Worm (Caenorhabditis elegans): ENCODE measurements around the gene pudl-1.
A peak's percentile ranks its signal among the peaks of the same experiment; 100 is the strongest.
"Not testable (repeated sequence)": the region's sequence is repeated elsewhere in the genome, so short reads cannot be mapped to it uniquely, and the experiment has no call there.

Gene pudl-1

ce11 chrIV:2785057-2785456 lies 47.6 kb upstream of the pudl-1 start (continued):
- TF ChIP-seq unc-130 (tag; optimal IDR thresholded peaks at IDR 0.05): no peak
- no peak for TF ChIP-seq skn-1 (tag; optimal IDR thresholded peaks at IDR 0.05)
- no peak for TF ChIP-seq C16A3.4 (tag; optimal IDR thresholded peaks at IDR 0.05)
- peak; percentile 37 to 45 (median 43) for TF ChIP-seq dpl-1 (GFP tag; optimal IDR thresholded peaks at IDR 0.05)
- peak; percentile 45 to 55 for TF ChIP-seq lin-35 (GFP tag; optimal IDR thresholded peaks at IDR 0.05)
- TF ChIP-seq ces-1 (GFP tag; optimal IDR thresholded peaks at IDR 0.05): no peak
- TF ChIP-seq nhr-20 (tag; optimal IDR thresholded peaks at IDR 0.05): peak; percentile 46
- no peak for TF ChIP-seq ztf-4 (tag; optimal IDR thresholded peaks at IDR 0.05)
- TF ChIP-seq isw-1 (GFP tag; IDR thresholded peaks at IDR 0.05): peak; percentile 27
- TF ChIP-seq vab-15 (tag; optimal IDR thresholded peaks at IDR 0.05): no peak
- peak; percentile 68 for TF ChIP-seq snu-23 (GFP tag; optimal IDR thresholded peaks at IDR 0.05)
- TF ChIP-seq efl-1 (optimal IDR thresholded peaks at IDR 0.05): peak; percentile 69 to 72
- peak; percentile 47 to 87 for TF ChIP-seq efl-1 (GFP tag; optimal IDR thresholded peaks at IDR 0.05 in 1 of 2)
- no peak for TF ChIP-seq hpl-2 (GFP tag; optimal IDR thresholded peaks at IDR 0.05)
- no peak for TF ChIP-seq lin-39 (tag; optimal IDR thresholded peaks at IDR 0.05)
- TF ChIP-seq nhr-76 (tag; optimal IDR thresholded peaks at IDR 0.05): no peak
- TF ChIP-seq efl-3 (GFP tag; optimal IDR thresholded peaks at IDR 0.05): no peak
- TF ChIP-seq ama-1 (optimal IDR thresholded peaks at IDR 0.05): no peak
- peak; percentile 68 for TF ChIP-seq nhr-71 (tag; optimal IDR thresholded peaks at IDR 0.05)
- peak; percentile 46 for TF ChIP-seq tbx-2 (tag; optimal IDR thresholded peaks at IDR 0.05)
- peak; percentile 15 for TF ChIP-seq dsc-1 (tag; optimal IDR thresholded peaks at IDR 0.05)
- no peak for TF ChIP-seq C04F5.9 (tag; optimal IDR thresholded peaks at IDR 0.05)
- no peak for TF ChIP-seq nhr-12 (tag; optimal IDR thresholded peaks at IDR 0.05)
- no peak for TF ChIP-seq hlh-17 (GFP tag; optimal IDR thresholded peaks at IDR 0.05; ENCODE audit: borderline replicate concordance)
- no peak for TF ChIP-seq F16B12.6 (tag; optimal IDR thresholded peaks at IDR 0.05)
- no peak for TF ChIP-seq irx-1 (tag; optimal IDR thresholded peaks at IDR 0.05)
- TF ChIP-seq ceh-88 (GFP tag; IDR thresholded peaks at IDR 0.05): no peak
- TF ChIP-seq jun-1 (tag; optimal IDR thresholded peaks at IDR 0.05): no peak
- TF ChIP-seq nhr-77 (tag; optimal IDR thresholded peaks at IDR 0.05): no peak
- TF ChIP-seq Y116A8C.19 (tag; optimal IDR thresholded peaks at IDR 0.05; ENCODE audit: borderline replicate concordance): no peak
- TF ChIP-seq pag-3 (tag; optimal IDR thresholded peaks at IDR 0.05; ENCODE audit: borderline replicate concordance, insufficient read depth): no peak
- TF ChIP-seq nhr-28 (tag; optimal IDR thresholded peaks at IDR 0.05): no peak
- no peak for TF ChIP-seq lir-3 (tag; optimal IDR thresholded peaks at IDR 0.05; ENCODE audit: poor library complexity)
- TF ChIP-seq xbp-1 (tag; optimal IDR thresholded peaks at IDR 0.05): peak; percentile 29
- no peak for TF ChIP-seq egl-27 (tag; optimal IDR thresholded peaks at IDR 0.05)
- no peak for TF ChIP-seq ztf-11 (tag; optimal IDR thresholded peaks at IDR 0.05)
- no peak for TF ChIP-seq unc-30 (tag; optimal IDR thresholded peaks at IDR 0.05)
- TF ChIP-seq unc-86 (tag; optimal IDR thresholded peaks at IDR 0.05): no peak

ce11 chrIV:2788389-2788788 lies 44.3 kb upstream of the pudl-1 start, which contains the start of gene atln-1:
Gene atln-1 (plus strand): TSS chrIV:2788689.
- not testable (repeated sequence) for TF ChIP-seq tbx-2, C04F5.9, sptf-1 (tag; optimal IDR thresholded peaks at IDR 0.05)

- TF ChIP-seq efl-1 (optimal IDR thresholded peaks at IDR 0.05): no peak
- peak in 1 of 2 experiments; percentile 25 for TF ChIP-seq efl-1 (GFP tag; optimal IDR thresholded peaks at IDR 0.05 in 1 of 2)
- no peak for TF ChIP-seq elt-2 (tag; optimal IDR thresholded peaks at IDR 0.05)
These were observed 38.8 kb upstream of the pudl-1 start for ce11 chrIV:2793956-2794355.

Measured in whole organism, L1 larva.